Worm (Caenorhabditis elegans) whole organism, early embryonic: ENCODE measurements around the gene C23F12.9.

ENCODE experiments used
- F13C5.2 ChIP-seq: sonication (generic microtip); optimal IDR thresholded peaks from 2 replicates; lab custom pipeline; 2017; ENCODE audit warnings: mild to moderate bottlenecking, missing genetic modification characterization, inconsistent platforms, missing compliant biosample characterization
- ama-1 ChIP-seq: fragments of 150-350 bp; optimal IDR thresholded peaks from 2 replicates; lab custom pipeline; 2014
- pes-1 ChIP-seq: fragments of 200-800 bp; sonication (Bioruptor generic); IDR thresholded peaks from 2 replicates; pipeline ENCODE4 v1.3.6; 2022; ENCODE audit warnings: missing genetic modification reagents, missing genetic modification characterization, missing compliant biosample characterization
- sea-1 ChIP-seq: fragments of 200-800 bp; sonication (Bioruptor generic); conservative IDR thresholded peaks from 2 replicates; pipeline ENCODE4 v1.3.6; 2022; ENCODE audit warnings: missing genetic modification characterization, missing compliant biosample characterization
- tbx-11 ChIP-seq: fragments of 200-800 bp; sonication (Bioruptor generic); IDR thresholded peaks from 2 replicates; pipeline ENCODE4 v1.3.6; 2022; ENCODE audit warnings: missing genetic modification characterization, missing compliant biosample characterization

- no peak for TF ChIP-seq ama-1 (lab: Kevin White, UChicago)
- no peak for TF ChIP-seq pes-1 (GFP tag; lab: Robert Waterston, UW)
- TF ChIP-seq sea-1 (GFP tag; lab: Robert Waterston, UW), result no peak
- no peak for TF ChIP-seq F13C5.2 (tag; lab: Kevin White, UChicago)
- no peak for TF ChIP-seq tbx-11 (GFP tag; lab: Robert Waterston, UW)
These were observed 43.0 kb downstream of the C23F12.9 start, which contains the start of gene tbb-4 for ce11 chrX:9436843-9437312.
